Worm (Caenorhabditis elegans): ENCODE measurements around the gene nhr-61.
A peak's percentile ranks its signal among the peaks of the same experiment; 100 is the strongest.

Gene nhr-61

DNA sequence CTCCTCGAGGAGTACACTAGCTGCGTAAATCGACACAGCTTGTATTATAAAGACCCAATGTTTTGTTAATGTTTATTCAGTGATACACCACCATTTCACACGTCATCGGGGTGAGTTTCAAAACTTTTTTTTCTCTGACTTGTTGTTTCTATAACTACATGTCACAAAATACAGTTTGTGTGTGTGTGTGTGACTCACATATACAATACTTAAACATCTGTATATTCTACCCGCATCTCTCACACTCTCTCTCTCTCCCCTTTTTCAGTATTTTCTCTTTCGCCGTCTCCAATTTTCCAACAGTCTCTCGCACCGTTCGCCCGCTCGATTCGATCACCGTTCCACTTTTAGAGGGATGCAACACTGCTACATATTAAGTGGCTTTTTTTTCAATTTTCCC lies 6.9 kb downstream of the nhr-61 start (continued):
- peak; percentile 16 for TF ChIP-seq mes-2 (tag; optimal IDR thresholded peaks at IDR 0.05; ENCODE audit: poor library complexity, severe bottlenecking)
- no peak for TF ChIP-seq zip-11 (GFP tag; IDR thresholded peaks at IDR 0.05)
- peak; percentile 64 for TF ChIP-seq nhr-6 (tag; optimal IDR thresholded peaks at IDR 0.05)
- peak; percentile 79 for TF ChIP-seq hlh-11 (tag; optimal IDR thresholded peaks at IDR 0.05)
- TF ChIP-seq tra-1 (GFP tag; IDR thresholded peaks at IDR 0.05) = no peak
- no peak for TF ChIP-seq daf-16 (GFP tag; optimal IDR thresholded peaks at IDR 0.05)
- peak; percentile 77 for TF ChIP-seq daf-16 (tag; optimal IDR thresholded peaks at IDR 0.05)
- TF ChIP-seq dpl-1 (GFP tag; optimal IDR thresholded peaks at IDR 0.05) = peak; percentile 4

DNA sequence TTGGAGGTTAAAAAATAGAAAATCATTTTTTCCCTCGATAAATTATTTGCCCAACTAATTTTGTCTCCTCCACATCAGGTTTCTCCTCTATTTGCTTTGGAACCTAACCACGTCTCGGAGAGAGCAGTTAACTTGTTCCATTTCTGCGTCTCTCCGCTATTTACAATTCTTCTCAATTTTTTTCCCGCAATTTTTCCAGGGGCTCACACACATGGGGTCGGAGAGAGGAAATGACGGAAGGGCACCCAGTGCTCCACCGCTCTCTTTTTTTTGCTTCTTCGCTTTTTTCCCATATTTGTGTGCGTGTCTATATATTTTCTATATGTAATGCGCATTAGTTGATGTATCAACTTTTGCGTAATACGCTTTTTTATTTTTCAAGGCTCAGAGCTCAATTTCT lies 7.7 kb downstream of the nhr-61 start:
- TF ChIP-seq aha-1 (tag) (peak; percentile 27), hmg-1.1 (GFP tag; IDR thresholded peaks at IDR 0.05) (peak; percentile 33; the same call in 1 of the 2 replicates), mep-1 (tag; optimal IDR thresholded peaks at IDR 0.05) (peak; percentile 36), lsy-2 (tag; optimal IDR thresholded peaks at IDR 0.05) (peak in 1 of 2 experiments; percentile 38), fkh-10 (GFP tag; optimal IDR thresholded peaks at IDR 0.05) (peak; percentile 29), F44E2.7 (GFP tag; IDR thresholded peaks at IDR 0.05) (no peak), hlh-11 (tag; optimal IDR thresholded peaks at IDR 0.05) (no peak), pha-4 (GFP tag; IDR thresholded peaks at IDR 0.05) (no peak), pha-4 (tag; optimal IDR thresholded peaks at IDR 0.05) (peak; percentile 52), mes-2 (tag; optimal IDR thresholded peaks at IDR 0.05; ENCODE audit: poor library complexity, severe bottlenecking) (peak; percentile 13), nhr-11 (tag; optimal IDR thresholded peaks at IDR 0.05) (peak; percentile 3), rbr-2 (tag; optimal IDR thresholded peaks at IDR 0.05) (peak; percentile 28), nhr-77 (tag; optimal IDR thresholded peaks at IDR 0.05) (peak; percentile 26), hlh-30 (tag; optimal IDR thresholded peaks at IDR 0.05; ENCODE audit: insufficient read depth) (peak; percentile 6), Y105C5A.15 (GFP tag; IDR thresholded peaks at IDR 0.05) (no peak)

DNA sequence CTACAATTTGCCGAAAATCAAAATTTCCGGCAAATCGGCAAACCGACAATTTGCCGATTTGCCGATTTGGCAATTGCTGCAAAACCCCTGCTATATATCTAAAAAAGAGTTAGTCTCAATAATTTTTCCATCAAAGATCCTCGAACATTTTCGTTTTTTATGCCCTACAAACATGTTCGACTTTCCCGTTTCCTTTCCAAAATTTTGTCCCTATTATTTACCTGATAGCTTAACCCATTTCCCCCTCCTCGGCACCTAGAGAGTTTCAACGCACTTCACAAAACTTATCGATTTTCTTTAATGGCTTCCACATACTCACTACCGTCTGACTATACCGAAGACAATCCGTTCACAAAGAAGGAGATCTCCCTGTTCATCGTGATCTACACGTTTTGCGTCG lies 9.7 kb downstream of the nhr-61 start, which contains the start of gene W01D2.6:
Gene W01D2.6 (plus strand): TSS at position 301 of the 400 bp plus-strand sequence.
- no peak for TF ChIP-seq F26F4.8 (GFP tag; conservative IDR thresholded peaks at IDR 0.05)
- no peak for TF ChIP-seq sdz-12 (GFP tag; optimal IDR thresholded peaks at IDR 0.05)
- TF ChIP-seq vab-7 (GFP tag; IDR thresholded peaks at IDR 0.05) = no peak
- TF ChIP-seq unc-62 (GFP tag; optimal IDR thresholded peaks at IDR 0.05 in 1 of 2) = no peak
- no peak for TF ChIP-seq unc-62 (tag; optimal IDR thresholded peaks at IDR 0.05)
- TF ChIP-seq set-16 (GFP tag; IDR thresholded peaks at IDR 0.05) = no peak
- no peak for TF ChIP-seq ceh-62 (tag; optimal IDR thresholded peaks at IDR 0.05)
- TF ChIP-seq daf-8 (GFP tag; IDR thresholded peaks at IDR 0.05) = no peak

DNA sequence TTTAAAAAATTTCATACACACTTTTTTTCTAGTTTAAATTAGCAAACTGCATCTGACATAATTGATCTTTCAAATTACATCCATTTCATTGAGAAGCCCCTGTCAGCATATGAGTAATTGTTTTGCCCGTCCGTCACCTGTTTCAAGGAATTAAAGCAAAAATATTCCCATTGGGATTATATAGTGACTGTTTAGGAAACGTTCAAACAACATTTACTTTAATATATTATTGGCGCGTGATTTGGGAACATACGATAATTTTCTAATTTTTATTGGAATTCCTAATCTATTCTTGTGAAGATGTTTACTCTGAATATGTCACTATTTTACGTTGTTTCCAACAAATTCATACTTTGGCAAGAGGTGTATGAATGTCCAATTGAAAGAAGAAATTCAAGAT lies 12.7 kb downstream of the nhr-61 start, which contains the start of gene srt-11:
Gene srt-11 (plus strand): TSS at position 301 of the 400 bp plus-strand sequence.
- TF ChIP-seq aha-1 (tag) (peak; percentile 4), daf-16 (GFP tag; optimal IDR thresholded peaks at IDR 0.05) (no peak), daf-16 (tag; optimal IDR thresholded peaks at IDR 0.05) (no peak)

DNA sequence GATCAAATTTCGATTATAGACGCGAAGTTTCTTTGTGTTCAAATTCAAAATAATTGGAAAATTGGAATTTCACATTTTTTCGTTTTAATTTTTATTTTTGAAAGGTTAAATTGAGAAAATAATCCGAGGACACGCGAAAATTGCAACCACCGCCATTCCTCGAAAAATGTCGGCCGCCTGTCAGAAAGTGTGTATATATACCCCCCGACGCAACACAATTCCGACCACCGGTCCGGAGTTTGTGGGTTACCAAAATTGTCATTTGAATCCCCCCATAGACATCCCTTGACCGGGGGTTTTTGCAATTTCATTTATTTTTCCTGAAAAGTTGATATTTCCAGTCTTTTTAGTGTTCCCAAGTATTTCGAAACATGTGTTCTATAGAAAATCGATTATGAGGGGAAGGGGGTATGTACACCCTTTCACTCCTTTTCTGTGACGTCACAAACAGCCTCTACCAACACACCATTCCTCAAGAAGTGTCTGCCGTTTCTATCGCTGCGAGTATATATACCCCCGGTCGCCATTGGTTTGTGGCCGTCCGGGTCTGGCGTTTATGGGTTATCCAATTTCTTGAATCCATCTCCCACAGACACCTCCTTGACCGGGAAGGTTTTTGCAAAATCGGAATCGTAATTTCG lies 14.0 kb downstream of the nhr-61 start, which contains the start of gene W01D2.3:
Gene W01D2.3 (minus strand): TSS at position 51 of the 641 bp plus-strand sequence.
- TF ChIP-seq duxl-1 (tag; optimal IDR thresholded peaks at IDR 0.05; ENCODE audit: poor library complexity) (peak; percentile 69), hif-1 (tag; optimal IDR thresholded peaks at IDR 0.05) (peak in 1 of 2 experiments; percentile 65), lsy-2 (tag; optimal IDR thresholded peaks at IDR 0.05) (peak in 1 of 2 experiments; percentile 70), spr-1 (tag; optimal IDR thresholded peaks at IDR 0.05) (peak; percentile 94), sdz-12 (GFP tag; optimal IDR thresholded peaks at IDR 0.05) (no peak), fos-1 (tag; optimal IDR thresholded peaks at IDR 0.05) (no peak), nhr-11 (tag; optimal IDR thresholded peaks at IDR 0.05) (no peak), ceh-62 (tag; optimal IDR thresholded peaks at IDR 0.05) (peak; percentile 23), ztf-11 (tag; optimal IDR thresholded peaks at IDR 0.05) (no peak), F49E8.2 (tag; optimal IDR thresholded peaks at IDR 0.05; ENCODE audit: borderline replicate concordance) (peak; percentile 21), egl-27 (tag; optimal IDR thresholded peaks at IDR 0.05) (no peak), pha-4 (GFP tag; IDR thresholded peaks at IDR 0.05) (peak; percentile 83), pha-4 (tag; optimal IDR thresholded peaks at IDR 0.05) (no peak), lin-1 (GFP tag; IDR thresholded peaks at IDR 0.05) (peak; percentile 78), skn-1 (tag; optimal IDR thresholded peaks at IDR 0.05) (no peak), saeg-2 (GFP tag; IDR thresholded peaks at IDR 0.05) (peak; percentile 71; the same call in 1 of the 2 replicates), mes-2 (tag; optimal IDR thresholded peaks at IDR 0.05; ENCODE audit: poor library complexity, severe bottlenecking) (peak; percentile 74), snpc-4 (tag; optimal IDR thresholded peaks at IDR 0.05) (peak; percentile 98), ztf-7 (tag; optimal IDR thresholded peaks at IDR 0.05) (peak; percentile 60), lim-7 (GFP tag; IDR thresholded peaks at IDR 0.05) (peak; percentile 74; the same call in 1 of the 2 replicates), F37D6.2 (tag; optimal IDR thresholded peaks at IDR 0.05) (peak; percentile 76)

All from whole organism, L4 larva.